Fruit fly (Drosophila melanogaster) whole organism, embryonic: Measurements from ENCODE around the gene CG2898.

Experiments used
- CG12071 ChIP-seq: fragments of 200-800 bp; sonication (Bioruptor generic); optimal IDR thresholded peaks from 3 replicates; lab custom pipeline; 2018; ENCODE audit warnings: missing biosample characterization, mild to moderate bottlenecking, missing genetic modification characterization
- CG12744 ChIP-seq: fragments of 200-800 bp; sonication (Bioruptor generic); optimal IDR thresholded peaks from 2 replicates; lab custom pipeline; 2016; ENCODE audit warnings: missing biosample characterization, missing genetic modification characterization
- CG14441 ChIP-seq: fragments of 200-800 bp; sonication (Bioruptor generic); IDR thresholded peaks from 2 replicates; pipeline ENCODE4 v1.3.6; 2022; ENCODE audit warnings: missing biosample characterization, missing genetic modification characterization
- CG14965 ChIP-seq: fragments of 200-800 bp; sonication (Bioruptor generic); optimal IDR thresholded peaks from 2 replicates; lab custom pipeline; 2016; ENCODE audit warnings: missing biosample characterization, missing genetic modification characterization, borderline replicate concordance
- CG16863 ChIP-seq: fragments of 200-800 bp; sonication (Bioruptor generic); optimal IDR thresholded peaks from 3 replicates; lab custom pipeline; 2016; ENCODE audit warnings: missing biosample characterization, missing genetic modification characterization
- CG17328 ChIP-seq: fragments of 200-800 bp; sonication (Bioruptor generic); IDR thresholded peaks from 2 replicates; pipeline ENCODE4 v1.3.6; 2022; ENCODE audit warnings: missing biosample characterization, missing genetic modification characterization
- CG18262 ChIP-seq: fragments of 200-800 bp; optimal IDR thresholded peaks from 3 replicates; lab custom pipeline; 2019; ENCODE audit warnings: missing biosample characterization, mild to moderate bottlenecking, missing genetic modification characterization, moderate library complexity
- CG2120 ChIP-seq: fragments of 200-800 bp; sonication (Bioruptor generic); optimal IDR thresholded peaks from 3 replicates; lab custom pipeline; 2016; ENCODE audit warnings: missing biosample characterization, missing genetic modification characterization
- CG30403 ChIP-seq: fragments of 200-800 bp; sonication (Bioruptor generic); optimal IDR thresholded peaks from 3 replicates; lab custom pipeline; 2016; ENCODE audit warnings: missing biosample characterization, missing genetic modification characterization
- CG33557 ChIP-seq: fragments of 200-800 bp; sonication (Bioruptor generic); optimal IDR thresholded peaks from 2 replicates; lab custom pipeline; 2019; ENCODE audit warnings: missing biosample characterization, mild to moderate bottlenecking, missing genetic modification characterization, moderate library complexity
- CG3847 ChIP-seq: fragments of 200-800 bp; sonication (Bioruptor generic); IDR thresholded peaks from 2 replicates; pipeline ENCODE4 v1.3.6; 2022; ENCODE audit warnings: missing biosample characterization, missing genetic modification characterization
- CG3995 ChIP-seq: fragments of 200-800 bp; sonication (Bioruptor generic); optimal IDR thresholded peaks from 3 replicates; lab custom pipeline; 2016; ENCODE audit warnings: missing biosample characterization, missing genetic modification characterization
- CG4617 ChIP-seq: fragments of 200-800 bp; sonication (Bioruptor generic); optimal IDR thresholded peaks from 3 replicates; lab custom pipeline; 2016; ENCODE audit warnings: missing biosample characterization, missing genetic modification characterization, borderline replicate concordance
- CG8924 ChIP-seq: fragments of 200-800 bp; optimal IDR thresholded peaks from 3 replicates; lab custom pipeline; 2019; ENCODE audit warnings: missing biosample characterization, mild to moderate bottlenecking, missing genetic modification characterization, moderate library complexity
- CG9215 ChIP-seq: fragments of 200-800 bp; sonication (Bioruptor generic); IDR thresholded peaks from 2 replicates; pipeline ENCODE4 v1.3.6; 2022; ENCODE audit warnings: missing biosample characterization, missing genetic modification characterization
- Dp ChIP-seq: fragments of 200-800 bp; sonication (Bioruptor generic); optimal IDR thresholded peaks from 2 replicates; lab custom pipeline; 2018; ENCODE audit warnings: missing biosample characterization, mild to moderate bottlenecking, missing genetic modification characterization, moderate library complexity
- Gsc ChIP-seq: fragments of 200-800 bp; sonication (Bioruptor generic); IDR thresholded peaks from 2 replicates; pipeline ENCODE4 v1.3.6; 2022; ENCODE audit warnings: missing biosample characterization, missing genetic modification characterization
- Hand ChIP-seq: fragments of 200-800 bp; sonication (Bioruptor generic); optimal IDR thresholded peaks from 2 replicates; lab custom pipeline; 2017; ENCODE audit warnings: mild to moderate bottlenecking, missing biosample characterization, missing genetic modification reagents, missing genetic modification characterization
- Hr39 ChIP-seq: fragments of >200 bp; optimal IDR thresholded peaks from 2 replicates; lab custom pipeline; 2017
- MBD-R2 ChIP-seq: fragments of 200-800 bp; sonication (Bioruptor generic); IDR thresholded peaks from 2 replicates; pipeline ENCODE4 v1.3.6; 2022; ENCODE audit warnings: missing biosample characterization, missing genetic modification characterization
- Meics ChIP-seq: fragments of 200-800 bp; sonication (Bioruptor generic); optimal IDR thresholded peaks from 2 replicates; lab custom pipeline; 2017; ENCODE audit warnings: missing biosample characterization, mild to moderate bottlenecking, missing genetic modification characterization
- Mes4 ChIP-seq: fragments of 200-800 bp; sonication (Bioruptor generic); optimal IDR thresholded peaks from 2 replicates; lab custom pipeline; 2016; ENCODE audit warnings: missing biosample characterization, missing genetic modification characterization
- Nf-YA ChIP-seq: fragments of 200-800 bp; sonication (Bioruptor generic); IDR thresholded peaks from 2 replicates; pipeline ENCODE4 v1.3.6; 2022; ENCODE audit warnings: missing biosample characterization, missing genetic modification characterization
- Opbp ChIP-seq: fragments of 200-800 bp; sonication (Bioruptor generic); IDR thresholded peaks from 3 replicates; pipeline ENCODE4 v1.3.6; 2022; ENCODE audit warnings: missing biosample characterization, missing genetic modification characterization; ENCODE audit not compliant: partially characterized antibody
- Pdp1 ChIP-seq, 2 experiments: fragments of 200-800 bp; sonication (Bioruptor generic); optimal IDR thresholded peaks; 3 replicates each; lab custom pipeline; 2016; ENCODE audit warnings: missing biosample characterization in 2 of 2, missing genetic modification characterization in 2 of 2, mild to moderate bottlenecking in 1 of 2, moderate library complexity in 1 of 2
- ap ChIP-seq: fragments of 200-800 bp; sonication (Bioruptor generic); IDR thresholded peaks from 2 replicates; pipeline ENCODE4 v1.3.6; 2022; ENCODE audit warnings: missing biosample characterization, missing genetic modification characterization
- cg ChIP-seq: fragments of 200-800 bp; sonication (Bioruptor generic); optimal IDR thresholded peaks from 3 replicates; lab custom pipeline; 2019; ENCODE audit warnings: missing biosample characterization, mild to moderate bottlenecking, missing genetic modification characterization, moderate library complexity
- chm ChIP-seq: fragments of 200-800 bp; sonication (Bioruptor generic); IDR thresholded peaks from 2 replicates; pipeline ENCODE4 v1.3.6; 2022; ENCODE audit warnings: missing biosample characterization, missing genetic modification characterization
- chn ChIP-seq: fragments of 200-800 bp; sonication (Bioruptor generic); optimal IDR thresholded peaks from 2 replicates; lab custom pipeline; 2016; ENCODE audit warnings: missing biosample characterization, missing genetic modification characterization
- disco-r ChIP-seq: fragments of 200-800 bp; sonication (Bioruptor generic); optimal IDR thresholded peaks from 2 replicates; lab custom pipeline; 2016; ENCODE audit warnings: missing biosample characterization, missing genetic modification characterization
- ewg ChIP-seq: fragments of 200-800 bp; sonication (Bioruptor generic); optimal IDR thresholded peaks from 3 replicates; lab custom pipeline; 2017; ENCODE audit warnings: mild to moderate bottlenecking, missing biosample characterization, missing genetic modification reagents, missing genetic modification characterization
- gcm2 ChIP-seq: fragments of 200-800 bp; sonication (Bioruptor generic); optimal IDR thresholded peaks from 2 replicates; lab custom pipeline; 2016; ENCODE audit warnings: missing biosample characterization, missing genetic modification characterization
- gro ChIP-seq: fragments of 200-800 bp; sonication (Bioruptor generic); optimal IDR thresholded peaks from 2 replicates; lab custom pipeline; 2016; ENCODE audit warnings: missing biosample characterization, missing genetic modification characterization
- gsb ChIP-seq: fragments of 200-800 bp; sonication (Bioruptor generic); IDR thresholded peaks from 2 replicates; pipeline ENCODE4 v1.3.6; 2022; ENCODE audit warnings: missing biosample characterization, missing genetic modification characterization
- gsb-n ChIP-seq: fragments of 200-800 bp; sonication (Bioruptor generic); optimal IDR thresholded peaks from 3 replicates; lab custom pipeline; 2018; ENCODE audit warnings: missing biosample characterization, mild to moderate bottlenecking, missing genetic modification characterization
- inv ChIP-seq: fragments of 200-800 bp; sonication (Bioruptor generic); IDR thresholded peaks from 2 replicates; pipeline ENCODE4 v1.3.6; 2022; ENCODE audit warnings: missing biosample characterization, missing genetic modification characterization; ENCODE audit not compliant: partially characterized antibody
- nerfin-1 ChIP-seq: fragments of 200-800 bp; sonication (Bioruptor generic); optimal IDR thresholded peaks from 3 replicates; lab custom pipeline; 2019; ENCODE audit warnings: missing biosample characterization, mild to moderate bottlenecking, missing genetic modification characterization, moderate library complexity
- nerfin-2 ChIP-seq: fragments of 200-800 bp; sonication (Bioruptor generic); IDR thresholded peaks from 2 replicates; pipeline ENCODE4 v1.3.6; 2022; ENCODE audit warnings: missing biosample characterization, missing genetic modification characterization; ENCODE audit not compliant: partially characterized antibody
- nom ChIP-seq: fragments of 200-800 bp; sonication (Bioruptor generic); optimal IDR thresholded peaks from 2 replicates; lab custom pipeline; 2017; ENCODE audit warnings: missing biosample characterization, missing genetic modification characterization, mild to moderate bottlenecking, moderate library complexity, missing genetic modification reagents
- oc ChIP-seq: fragments of 200-800 bp; sonication (Bioruptor generic); optimal IDR thresholded peaks from 2 replicates; lab custom pipeline; 2018; ENCODE audit warnings: missing biosample characterization, mild to moderate bottlenecking, missing genetic modification characterization, moderate library complexity
- onecut ChIP-seq: fragments of 200-800 bp; sonication (Bioruptor generic); IDR thresholded peaks from 2 replicates; pipeline ENCODE4 v1.3.6; 2022; ENCODE audit warnings: missing biosample characterization, missing genetic modification characterization
- org-1 ChIP-seq: fragments of 200-800 bp; sonication (Bioruptor generic); optimal IDR thresholded peaks from 2 replicates; lab custom pipeline; 2017; ENCODE audit warnings: missing biosample characterization, missing genetic modification characterization
- pum ChIP-seq: fragments of 200-800 bp; sonication (Bioruptor generic); optimal IDR thresholded peaks from 2 replicates; lab custom pipeline; 2016; ENCODE audit warnings: missing biosample characterization, missing genetic modification characterization
- ro ChIP-seq: fragments of 200-800 bp; sonication (Bioruptor generic); IDR thresholded peaks from 2 replicates; pipeline ENCODE4 v1.3.6; 2022; ENCODE audit warnings: missing biosample characterization, missing genetic modification characterization
- shn ChIP-seq: fragments of 200-800 bp; sonication (Bioruptor generic); optimal IDR thresholded peaks from 3 replicates; lab custom pipeline; 2016; ENCODE audit warnings: missing biosample characterization, missing genetic modification characterization
- slp2 ChIP-seq: fragments of 200-800 bp; sonication (Bioruptor generic); optimal IDR thresholded peaks from 2 replicates; lab custom pipeline; 2016; ENCODE audit warnings: missing biosample characterization, missing genetic modification characterization
- tgo ChIP-seq: fragments of 200-800 bp; sonication (Bioruptor generic); IDR thresholded peaks from 3 replicates; pipeline ENCODE4 v1.3.6; 2022; ENCODE audit warnings: missing biosample characterization, missing genetic modification characterization
- tx ChIP-seq: fragments of 200-800 bp; sonication (Bioruptor generic); optimal IDR thresholded peaks from 2 replicates; lab custom pipeline; 2016; ENCODE audit warnings: missing biosample characterization, missing genetic modification characterization

CG2898 gene

dm6 chrX:10362127-10362526, 13.0 kb upstream of the CG2898 start:
- peak in 1 of 2 experiments; percentile 24 for TF ChIP-seq Pdp1 (GFP tag; optimal IDR thresholded peaks at IDR 0.05; lab: Kevin White, UChicago)
- no peak for TF ChIP-seq CG3995 (GFP tag; lab: Kevin White, UChicago)

- TF ChIP-seq CG18262 (peak; percentile 62), ewg (GFP tag; lab: Kevin White, UChicago) (peak; percentile 21), CG12071 (GFP tag; lab: Kevin White, UChicago) (no peak), Nf-YA (GFP tag; lab: Robert Waterston, UW) (no peak), CG14965 (GFP tag; lab: Kevin White, UChicago) (no peak), org-1 (GFP tag; lab: Kevin White, UChicago) (peak; percentile 24), Hand (GFP tag; lab: Kevin White, UChicago) (no peak), CG4617 (no peak), CG12744 (GFP tag; lab: Kevin White, UChicago) (no peak), oc (tag; lab: Kevin White, UChicago) (no peak), Meics (GFP tag; lab: Kevin White, UChicago) (peak; percentile 32), cg (no peak), slp2 (GFP tag; lab: Kevin White, UChicago) (peak; percentile 5), gsb (no peak), tx (peak; percentile 12), nerfin-2 (GFP tag; lab: Robert Waterston, UW) (no peak), disco-r (peak; percentile 36), gcm2 (GFP tag; lab: Kevin White, UChicago) (no peak), CG30403 (GFP tag; lab: Kevin White, UChicago) (peak; percentile 64), nerfin-1 (tag; lab: Kevin White, UChicago) (no peak), Mes4 (no peak), ap (GFP tag; lab: Robert Waterston, UW) (no peak), CG9215 (no peak), Gsc (GFP tag; lab: Robert Waterston, UW) (no peak), CG16863 (peak; percentile 5), pum (GFP tag; lab: Kevin White, UChicago) (peak; percentile 30), onecut (GFP tag; lab: Robert Waterston, UW) (no peak), CG33557 (no peak), Hr39 (no peak), chn (GFP tag; lab: Kevin White, UChicago) (no peak), shn (GFP tag; lab: Kevin White, UChicago) (no peak), gro (GFP tag; lab: Kevin White, UChicago) (no peak), CG8924 (tag; lab: Kevin White, UChicago) (peak; percentile 17), tgo (GFP tag; lab: Robert Waterston, UW) (0 out of 3 replicates have a peak, but pooled peaks have one; percentile 39), CG17328 (GFP tag; lab: Robert Waterston, UW) (no peak), chm (no peak), gsb-n (tag; lab: Kevin White, UChicago) (no peak), nom (GFP tag; lab: Kevin White, UChicago) (no peak), MBD-R2 (no peak), inv (GFP tag; lab: Robert Waterston, UW) (no peak), Opbp (GFP tag; lab: Robert Waterston, UW) (no peak), Pdp1 (GFP tag; optimal IDR thresholded peaks at IDR 0.05; lab: Kevin White, UChicago) (peak; percentile 43 to 55), CG14441 (GFP tag; lab: Robert Waterston, UW) (0 out of 2 replicates have a peak, but pooled peaks have one; percentile 4), CG2120 (GFP tag; lab: Kevin White, UChicago) (peak; percentile 26), CG3847 (GFP tag; lab: Robert Waterston, UW) (0 out of 2 replicates have a peak, but pooled peaks have one; percentile 20), ro (GFP tag; lab: Robert Waterston, UW) (no peak), Dp (no peak)
Observed at dm6 chrX:10362557-10363366, 12.4 kb upstream of the CG2898 start.
